Worm (Caenorhabditis elegans): ENCODE data around the gene srw-79.

DNA sequence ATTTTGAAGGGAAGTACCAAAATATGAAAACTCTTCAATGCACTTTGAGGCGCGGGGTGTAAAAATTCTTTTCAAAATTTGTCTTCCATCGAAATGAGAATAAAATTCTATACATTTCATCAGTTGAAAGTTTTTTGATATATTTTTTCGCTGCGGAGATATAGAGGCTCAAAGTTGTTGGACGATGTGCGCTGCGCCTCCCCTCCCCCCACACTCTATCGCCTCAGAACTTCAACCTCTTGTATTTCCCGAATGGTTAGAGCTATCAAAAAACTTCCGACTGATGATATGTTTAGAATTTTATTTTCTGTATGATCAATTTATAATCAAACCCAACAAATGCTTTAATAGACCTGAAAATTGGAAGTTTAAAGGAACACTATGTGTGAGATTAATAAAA is 2.1 kb downstream of the srw-79 start:
- TF ChIP-seq unc-39 (tag; optimal IDR thresholded peaks at IDR 0.05) = no peak
- TF ChIP-seq ama-1 (optimal IDR thresholded peaks at IDR 0.05) = no peak
- no peak for TF ChIP-seq nhr-25 (tag; optimal IDR thresholded peaks at IDR 0.05)
- TF ChIP-seq jun-1 (tag; optimal IDR thresholded peaks at IDR 0.05) = no peak
- TF ChIP-seq aly-2 (tag; optimal IDR thresholded peaks at IDR 0.05) = no peak
- no peak for TF ChIP-seq ztf-11 (tag; optimal IDR thresholded peaks at IDR 0.05)
- TF ChIP-seq skn-1 (tag; optimal IDR thresholded peaks at IDR 0.05) = no peak

Measured in whole organism, L3 larva.